Worm (Caenorhabditis elegans): Measurements from ENCODE around the gene Y38H6C.13.
"Not testable (repeated sequence)": the region's sequence is repeated elsewhere in the genome, so short reads cannot be mapped to it uniquely, and the experiment has no call there.

Gene Y38H6C.13

ce11 chrV:20558270-20558669, 30.7 kb downstream of the Y38H6C.13 start, which contains the start of gene abf-4:
Gene abf-4 (minus strand): TSS chrV:20558370.
- no peak for TF ChIP-seq alr-1 (tag; optimal IDR thresholded peaks at IDR 0.05)

ce11 chrV:20561795-20562194, 34.2 kb downstream of the Y38H6C.13 start, which contains the start of gene F26F2.1:
Gene F26F2.1 (minus strand): TSS chrV:20561895.
- TF ChIP-seq sem-4 (tag; optimal IDR thresholded peaks at IDR 0.05) (no peak), nhr-10 (tag; optimal IDR thresholded peaks at IDR 0.05) (no peak), nhr-23 (tag; optimal IDR thresholded peaks at IDR 0.05) (no peak), ceh-16 (tag; optimal IDR thresholded peaks at IDR 0.05) (no peak), ztf-4 (tag; optimal IDR thresholded peaks at IDR 0.05) (no peak), zag-1 (tag; optimal IDR thresholded peaks at IDR 0.05) (no peak), nhr-25 (tag; optimal IDR thresholded peaks at IDR 0.05) (no peak), ceh-82 (tag; optimal IDR thresholded peaks at IDR 0.05) (no peak), ztf-1 (GFP tag; conservative IDR thresholded peaks at IDR 0.05) (no peak), C34F6.9 (tag; optimal IDR thresholded peaks at IDR 0.05) (no peak), alr-1 (tag; optimal IDR thresholded peaks at IDR 0.05) (no peak), ZK546.5 (tag; optimal IDR thresholded peaks at IDR 0.05) (no peak), unc-55 (GFP tag; optimal IDR thresholded peaks at IDR 0.05) (no peak), nhr-237 (tag; optimal IDR thresholded peaks at IDR 0.05) (no peak)

- TF ChIP-seq ztf-11 (tag; optimal IDR thresholded peaks at IDR 0.05); blmp-1 (tag; optimal IDR thresholded peaks at IDR 0.05; ENCODE audit: insufficient read depth); crh-2 (tag; optimal IDR thresholded peaks at IDR 0.05): not testable (repeated sequence)
Observed at ce11 chrV:20564054-20564453, 36.5 kb downstream of the Y38H6C.13 start, which contains the start of gene F26F2.13. Gene F26F2.13 (plus strand): TSS chrV:20564354.

ce11 chrV:20566454-20566853, 38.9 kb downstream of the Y38H6C.13 start, which contains the start of gene F26F2.3:
Gene F26F2.3 (minus strand): TSS chrV:20566554.
- no peak for TF ChIP-seq nhr-237 (tag; optimal IDR thresholded peaks at IDR 0.05)
- TF ChIP-seq elt-1 (tag; optimal IDR thresholded peaks at IDR 0.05) = no peak
- TF ChIP-seq sma-3 (GFP tag; optimal IDR thresholded peaks at IDR 0.05) = no peak
- no peak for TF ChIP-seq nhr-12 (tag; optimal IDR thresholded peaks at IDR 0.05)
- TF ChIP-seq elt-3 (tag; optimal IDR thresholded peaks at IDR 0.05) = no peak
- no peak for TF ChIP-seq blmp-1 (tag; optimal IDR thresholded peaks at IDR 0.05; ENCODE audit: insufficient read depth)
- no peak for TF ChIP-seq dmd-4 (tag; optimal IDR thresholded peaks at IDR 0.05)
- TF ChIP-seq C34F6.9 (tag; optimal IDR thresholded peaks at IDR 0.05) = no peak
- no peak for TF ChIP-seq nhr-6 (tag; optimal IDR thresholded peaks at IDR 0.05)
- TF ChIP-seq ceh-16 (tag; optimal IDR thresholded peaks at IDR 0.05) = no peak
- no peak for TF ChIP-seq nhr-10 (tag; optimal IDR thresholded peaks at IDR 0.05)
- TF ChIP-seq unc-55 (GFP tag; optimal IDR thresholded peaks at IDR 0.05) = no peak

ce11 chrV:20568995-20569394, 41.4 kb downstream of the Y38H6C.13 start, which contains the start of gene F26F2.4:
Gene F26F2.4 (plus strand): TSS chrV:20569295.
- not testable (repeated sequence) for TF ChIP-seq aly-2, nhr-21, nhr-25 (tag; optimal IDR thresholded peaks at IDR 0.05)

- TF ChIP-seq mdl-1 (tag; optimal IDR thresholded peaks at IDR 0.05) (no peak), ztf-1 (GFP tag; conservative IDR thresholded peaks at IDR 0.05) (no peak), lin-13 (GFP tag; optimal IDR thresholded peaks at IDR 0.05) (no peak), dmd-4 (tag; optimal IDR thresholded peaks at IDR 0.05) (no peak), aly-2 (tag; optimal IDR thresholded peaks at IDR 0.05) (no peak), mbf-1 (tag; optimal IDR thresholded peaks at IDR 0.05) (no peak), egl-27 (tag; optimal IDR thresholded peaks at IDR 0.05) (no peak), blmp-1 (tag; optimal IDR thresholded peaks at IDR 0.05; ENCODE audit: insufficient read depth) (no peak), nhr-12 (tag; optimal IDR thresholded peaks at IDR 0.05) (no peak), alr-1 (tag; optimal IDR thresholded peaks at IDR 0.05) (no peak), fos-1 (tag; optimal IDR thresholded peaks at IDR 0.05) (no peak), ceh-16 (tag; optimal IDR thresholded peaks at IDR 0.05) (no peak), zag-1 (tag; optimal IDR thresholded peaks at IDR 0.05) (no peak), F13H6.1 (tag; optimal IDR thresholded peaks at IDR 0.05) (no peak), crh-2 (tag; optimal IDR thresholded peaks at IDR 0.05) (no peak), elt-3 (tag; optimal IDR thresholded peaks at IDR 0.05) (no peak)
Observed at ce11 chrV:20573392-20573791, 45.8 kb downstream of the Y38H6C.13 start, which contains the start of gene F26F2.5. Gene F26F2.5 (plus strand): TSS chrV:20573692.
